Worm (Caenorhabditis elegans): ENCODE data around the gene snf-11.

DNA sequence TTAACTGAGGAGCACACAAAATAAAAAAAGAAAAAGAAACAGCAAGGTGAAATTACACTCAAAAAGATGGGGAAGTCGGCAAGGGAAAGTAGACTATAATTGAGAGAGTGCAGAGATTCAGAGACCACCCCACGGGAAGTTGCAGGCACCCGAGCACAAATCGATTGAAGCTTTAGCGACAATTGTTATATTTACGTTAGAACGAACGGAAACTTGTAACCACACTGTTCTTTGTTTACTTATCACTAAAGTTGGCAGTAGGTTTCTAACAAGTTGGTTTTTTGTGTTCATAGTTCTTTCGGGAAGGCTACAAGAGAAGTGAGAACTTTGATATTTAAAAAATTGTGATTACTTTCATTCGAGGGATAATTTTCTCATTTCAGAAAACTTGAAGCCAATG, 13.5 kb upstream of the snf-11 start, which contains the start of gene F47G9.4:
- TF ChIP-seq dpl-1 (GFP tag; optimal IDR thresholded peaks at IDR 0.05), result no peak
- no peak for TF ChIP-seq egl-27 (tag; optimal IDR thresholded peaks at IDR 0.05)
- TF ChIP-seq snpc-4 (tag; optimal IDR thresholded peaks at IDR 0.05), result no peak
- no peak for TF ChIP-seq nhr-85 (tag)
- no peak for TF ChIP-seq unc-62 (GFP tag; optimal IDR thresholded peaks at IDR 0.05)
- TF ChIP-seq ceh-63 (GFP tag; optimal IDR thresholded peaks at IDR 0.05), result no peak
- TF ChIP-seq aly-2 (tag; optimal IDR thresholded peaks at IDR 0.05), result no peak

Measured in whole organism, L1 larva.